Worm (Caenorhabditis elegans) whole organism, midembryonic: ENCODE measurements around the gene myo-6.

Experiments
- flt-1 ChIP-seq: fragments of 200-800 bp; sonication (Bioruptor generic); IDR thresholded peaks from 2 replicates; pipeline ENCODE4 v1.3.6; 2022; ENCODE audit warnings: missing genetic modification characterization, missing compliant biosample characterization
- klf-2 ChIP-seq: fragments of 200-800 bp; sonication (Bioruptor generic); conservative IDR thresholded peaks from 2 replicates; pipeline ENCODE4 v1.3.6; 2022; ENCODE audit warnings: missing genetic modification reagents, missing genetic modification characterization, missing compliant biosample characterization
- med-1 ChIP-seq: sonication (generic microtip); optimal IDR thresholded peaks from 2 replicates; lab custom pipeline; 2017; ENCODE audit warnings: missing genetic modification characterization, mild to moderate bottlenecking, missing compliant biosample characterization, antibody characterized with exemption, missing genetic modification reagents; ENCODE audit not compliant: insufficient read depth

ce11 chrIII:13376304-13376760 is 33.3 kb upstream of the myo-6 start, which contains the start of gene lis-1:
- TF ChIP-seq klf-2 (GFP tag; lab: Robert Waterston, UW): no peak
- TF ChIP-seq flt-1: no peak
- no peak for TF ChIP-seq med-1
